Worm (Caenorhabditis elegans) whole organism, L1 larva: ENCODE data around the gene Y66C5A.2.

Experiments
- C16A3.4 ChIP-seq: fragments of 150-350 bp; optimal IDR thresholded peaks from 2 replicates; lab custom pipeline; 2014; ENCODE audit warnings: missing biosample characterization, missing genetic modification characterization
- aha-1 ChIP-seq: fragments of 150-350 bp; optimal IDR thresholded peaks from 2 replicates; lab custom pipeline; 2014; ENCODE audit warnings: missing biosample characterization, missing genetic modification characterization
- blmp-1 ChIP-seq: fragments of 150-350 bp; optimal IDR thresholded peaks from 2 replicates; lab custom pipeline; 2014; ENCODE audit warnings: missing biosample characterization, missing genetic modification characterization
- ceh-82 ChIP-seq, 3 experiments: fragments of 150-350 bp in 1 of 3; sonication (generic microtip) in 2 of 3; optimal IDR thresholded peaks; 2 replicates each; lab custom pipeline; 2014 to 2017; ENCODE audit warnings: missing biosample characterization in 3 of 3, missing genetic modification characterization in 3 of 3
- ceh-90 ChIP-seq: sonication (generic microtip); optimal IDR thresholded peaks from 2 replicates; lab custom pipeline; 2016; ENCODE audit warnings: missing genetic modification characterization, missing compliant biosample characterization
- ces-1 ChIP-seq: fragments of 150-350 bp; optimal IDR thresholded peaks from 2 replicates; lab custom pipeline; 2014; ENCODE audit warnings: missing biosample characterization, missing genetic modification reagents, missing genetic modification characterization
- dpl-1 ChIP-seq, 3 experiments: fragments of 150-350 bp in 2 of 3; sonication (generic microtip) in 1 of 3; optimal IDR thresholded peaks; 2 replicates each; lab custom pipeline; 2014 to 2017; ENCODE audit warnings: missing biosample characterization in 3 of 3, missing genetic modification characterization in 3 of 3, missing genetic modification reagents in 3 of 3
- dsc-1 ChIP-seq: sonication (generic microtip); optimal IDR thresholded peaks from 2 replicates; lab custom pipeline; 2016; ENCODE audit warnings: mild to moderate bottlenecking, missing genetic modification characterization, missing compliant biosample characterization
- efl-1 ChIP-seq, 4 experiments: fragments of 150-350 bp; optimal IDR thresholded peaks in 3 of 4; peaks in 1 of 4; 1 replicate in 1 of 4; 2 replicates in 3 of 4; lab custom pipeline; 2014; ENCODE audit warnings: missing biosample characterization in 2 of 4, missing genetic modification characterization in 2 of 4, missing genetic modification reagents in 2 of 4
- egl-27 ChIP-seq, 2 experiments: fragments of 150-350 bp in 1 of 2; sonication (generic microtip); optimal IDR thresholded peaks; 3 replicates each; lab custom pipeline; 2017 to 2018; ENCODE audit warnings: missing biosample characterization in 2 of 2, missing genetic modification characterization in 2 of 2, missing genetic modification reagents in 2 of 2
- elt-3 ChIP-seq, 6 experiments: fragments of 150-350 bp in 1 of 6; sonication (generic microtip); optimal IDR thresholded peaks; 2 replicates each; lab custom pipeline; 2017 to 2018; ENCODE audit warnings: missing biosample characterization in 6 of 6, missing genetic modification characterization in 6 of 6, inconsistent platforms in 1 of 6
- fos-1 ChIP-seq: fragments of 150-350 bp; optimal IDR thresholded peaks from 2 replicates; lab custom pipeline; 2014; ENCODE audit warnings: missing biosample characterization, missing genetic modification characterization
- grh-1 ChIP-seq: fragments of 200-800 bp; sonication (Bioruptor generic); IDR thresholded peaks from 2 replicates; pipeline ENCODE4 v1.3.6; 2022; ENCODE audit warnings: missing genetic modification reagents, missing genetic modification characterization, missing compliant biosample characterization
- irx-1 ChIP-seq: sonication (generic microtip); optimal IDR thresholded peaks from 2 replicates; lab custom pipeline; 2016; ENCODE audit warnings: missing genetic modification characterization, missing compliant biosample characterization
- jun-1 ChIP-seq: fragments of 150-350 bp; optimal IDR thresholded peaks from 2 replicates; lab custom pipeline; 2014; ENCODE audit warnings: missing biosample characterization, missing genetic modification reagents, missing genetic modification characterization
- lin-13 ChIP-seq: fragments of 150-350 bp; optimal IDR thresholded peaks from 2 replicates; lab custom pipeline; 2014; ENCODE audit warnings: missing biosample characterization, missing genetic modification reagents, missing genetic modification characterization
- lin-14 ChIP-seq: fragments of 200-800 bp; sonication (Bioruptor generic); optimal IDR thresholded peaks from 2 replicates; lab custom pipeline; 2018; ENCODE audit warnings: mild to moderate bottlenecking, missing genetic modification characterization, moderate library complexity, missing compliant biosample characterization
- lin-35 ChIP-seq, 2 experiments: fragments of 150-350 bp; optimal IDR thresholded peaks; 2 replicates each; lab custom pipeline; 2014; ENCODE audit warnings: missing biosample characterization in 2 of 2, missing genetic modification characterization in 2 of 2, missing genetic modification reagents in 2 of 2
- lin-39 ChIP-seq: fragments of 150-350 bp; optimal IDR thresholded peaks from 2 replicates; lab custom pipeline; 2014; ENCODE audit warnings: missing biosample characterization, missing genetic modification reagents, missing genetic modification characterization
- lir-3 ChIP-seq: sonication (generic microtip); optimal IDR thresholded peaks from 2 replicates; lab custom pipeline; 2016; ENCODE audit warnings: mild to moderate bottlenecking, missing genetic modification characterization, moderate library complexity, missing compliant biosample characterization; ENCODE audit not compliant: poor library complexity
- lsy-2 ChIP-seq, 2 experiments: fragments of 150-350 bp; optimal IDR thresholded peaks; 2 replicates each; lab custom pipeline; 2014; ENCODE audit warnings: missing biosample characterization in 2 of 2, missing genetic modification characterization in 2 of 2
- mep-1 ChIP-seq: fragments of 150-350 bp; optimal IDR thresholded peaks from 2 replicates; lab custom pipeline; 2014; ENCODE audit warnings: missing biosample characterization, missing genetic modification characterization
- nhr-19 ChIP-seq: fragments of 200-800 bp; sonication (Bioruptor generic); conservative IDR thresholded peaks from 2 replicates; pipeline ENCODE4 v1.3.6; 2022; ENCODE audit warnings: missing genetic modification characterization, missing compliant biosample characterization
- nhr-20 ChIP-seq: sonication (generic microtip); optimal IDR thresholded peaks from 2 replicates; lab custom pipeline; 2016; ENCODE audit warnings: mild to moderate bottlenecking, missing genetic modification characterization, missing compliant biosample characterization
- nhr-237 ChIP-seq: fragments of 150-350 bp; optimal IDR thresholded peaks from 2 replicates; lab custom pipeline; 2014; ENCODE audit warnings: missing biosample characterization, missing genetic modification characterization
- nhr-47 ChIP-seq: sonication (generic microtip); optimal IDR thresholded peaks from 2 replicates; lab custom pipeline; 2016; ENCODE audit warnings: mild to moderate bottlenecking, missing genetic modification characterization, moderate library complexity, missing compliant biosample characterization
- nhr-71 ChIP-seq: sonication (generic microtip); optimal IDR thresholded peaks from 2 replicates; lab custom pipeline; 2016; ENCODE audit warnings: mild to moderate bottlenecking, missing genetic modification characterization, moderate library complexity, missing compliant biosample characterization
- nhr-76 ChIP-seq: sonication (generic microtip); optimal IDR thresholded peaks from 2 replicates; lab custom pipeline; 2017; ENCODE audit warnings: missing biosample characterization, missing genetic modification characterization
- nhr-77 ChIP-seq: fragments of 150-350 bp; optimal IDR thresholded peaks from 2 replicates; lab custom pipeline; 2014; ENCODE audit warnings: missing biosample characterization, missing genetic modification characterization
- nhr-85 ChIP-seq: sonication (generic microtip); peaks from one replicate; lab custom pipeline; 2016; ENCODE audit warnings: missing genetic modification characterization, inconsistent platforms, missing compliant biosample characterization
- nhr-90 ChIP-seq: sonication (generic microtip); optimal IDR thresholded peaks from 2 replicates; lab custom pipeline; 2016; ENCODE audit warnings: mild to moderate bottlenecking, missing genetic modification characterization, missing compliant biosample characterization; ENCODE audit not compliant: poor library complexity
- pag-3 ChIP-seq: sonication (generic microtip); optimal IDR thresholded peaks from 2 replicates; lab custom pipeline; 2017; ENCODE audit warnings: missing genetic modification characterization, mild to moderate bottlenecking, missing compliant biosample characterization, antibody characterized with exemption, borderline replicate concordance; ENCODE audit not compliant: insufficient read depth
- pqm-1 ChIP-seq: sonication (generic microtip); optimal IDR thresholded peaks from 3 replicates; lab custom pipeline; 2017; ENCODE audit warnings: missing biosample characterization, missing genetic modification characterization
- rnt-1 ChIP-seq: sonication (generic microtip); optimal IDR thresholded peaks from 2 replicates; lab custom pipeline; 2016; ENCODE audit warnings: mild to moderate bottlenecking, missing genetic modification characterization, moderate library complexity, missing compliant biosample characterization
- skn-1 ChIP-seq: fragments of 150-350 bp; optimal IDR thresholded peaks from 2 replicates; lab custom pipeline; 2014; ENCODE audit warnings: missing biosample characterization, missing genetic modification characterization
- snu-23 ChIP-seq: sonication (generic microtip); optimal IDR thresholded peaks from 2 replicates; lab custom pipeline; 2016; ENCODE audit warnings: missing genetic modification characterization, missing compliant biosample characterization
- swsn-7 ChIP-seq: sonication (generic microtip); optimal IDR thresholded peaks from 2 replicates; lab custom pipeline; 2016; ENCODE audit warnings: missing genetic modification characterization, missing compliant biosample characterization
- tbx-2 ChIP-seq: sonication (generic microtip); optimal IDR thresholded peaks from 2 replicates; lab custom pipeline; 2016; ENCODE audit warnings: missing genetic modification characterization, missing compliant biosample characterization
- unc-130 ChIP-seq: fragments of 150-350 bp; optimal IDR thresholded peaks from 2 replicates; lab custom pipeline; 2017; ENCODE audit warnings: missing biosample characterization, missing genetic modification characterization, inconsistent platforms
- unc-98 ChIP-seq: fragments of 200-800 bp; sonication (Bioruptor generic); IDR thresholded peaks from 2 replicates; pipeline ENCODE4 v1.3.6; 2022; ENCODE audit warnings: missing genetic modification characterization, missing compliant biosample characterization

Gene Y66C5A.2

ce11 chrX:14508823-14509259, 48.3 kb downstream of the Y66C5A.2 start:
- TF ChIP-seq lsy-2 (tag; optimal IDR thresholded peaks at IDR 0.05; lab: Kevin White, UChicago) = peak; percentile 48 to 54
- TF ChIP-seq nhr-77 = peak; percentile 13
- TF ChIP-seq unc-98 (GFP tag; lab: Robert Waterston, UW) = no peak
- peak; percentile 1 for TF ChIP-seq lir-3
- peak in 1 of 2 experiments; percentile 5 for TF ChIP-seq efl-1 (optimal IDR thresholded peaks at IDR 0.05; lab: Kevin White, UChicago)
- TF ChIP-seq efl-1 (GFP tag; optimal IDR thresholded peaks at IDR 0.05 in 1 of 2; lab: Kevin White, UChicago) = peak in 1 of 2 experiments; percentile 36
- TF ChIP-seq fos-1 = no peak
- peak; percentile 58 for TF ChIP-seq pag-3 (tag; lab: Kevin White, UChicago)
- TF ChIP-seq irx-1 = peak; percentile 48
- TF ChIP-seq nhr-71 (tag; lab: Kevin White, UChicago) = peak; percentile 85
- peak; percentile 84 for TF ChIP-seq rnt-1
- peak in 1 of 3 experiments; percentile 8 for TF ChIP-seq dpl-1 (GFP tag; optimal IDR thresholded peaks at IDR 0.05; lab: Kevin White, UChicago)
- peak; percentile 12 for TF ChIP-seq swsn-7 (tag; lab: Kevin White, UChicago)
- peak; percentile 15 for TF ChIP-seq lin-13 (GFP tag; lab: Kevin White, UChicago)
- TF ChIP-seq unc-130 (tag; lab: Kevin White, UChicago) = peak; percentile 33
- peak; percentile 85 for TF ChIP-seq blmp-1 (tag; lab: Kevin White, UChicago)
- TF ChIP-seq ces-1 = no peak
- TF ChIP-seq dsc-1 (tag; lab: Kevin White, UChicago) = no peak
- peak; percentile 98 for TF ChIP-seq nhr-85 (tag; lab: Kevin White, UChicago)
- TF ChIP-seq elt-3 (tag; optimal IDR thresholded peaks at IDR 0.05; lab: Kevin White, UChicago) = peak in 5 of 6 experiments; percentile 61 to 85 (median 73)
- peak; percentile 65 for TF ChIP-seq snu-23
- TF ChIP-seq nhr-76 (tag; lab: Kevin White, UChicago) = no peak
- TF ChIP-seq aha-1 = no peak
- peak; percentile 58 for TF ChIP-seq tbx-2
- TF ChIP-seq nhr-19 (GFP tag; lab: Robert Waterston, UW) = peak; percentile 61
- no peak for TF ChIP-seq nhr-237 (tag; lab: Kevin White, UChicago)
- TF ChIP-seq nhr-90 (tag; lab: Kevin White, UChicago) = peak; percentile 35
- TF ChIP-seq egl-27 (tag; optimal IDR thresholded peaks at IDR 0.05; lab: Kevin White, UChicago) = peak in 1 of 2 experiments; percentile 70
- TF ChIP-seq nhr-20 = peak; percentile 69
- TF ChIP-seq mep-1 (tag; lab: Kevin White, UChicago) = peak; percentile 85
- peak; percentile 77 for TF ChIP-seq lin-39 (tag; lab: Kevin White, UChicago)
- peak; percentile 19 for TF ChIP-seq C16A3.4
- TF ChIP-seq lin-35 (GFP tag; optimal IDR thresholded peaks at IDR 0.05; lab: Kevin White, UChicago) = peak in 1 of 2 experiments; percentile 36
- peak; percentile 36 for TF ChIP-seq nhr-47 (tag; lab: Kevin White, UChicago)
- no peak for TF ChIP-seq ceh-90 (tag; lab: Kevin White, UChicago)
- TF ChIP-seq lin-14 (GFP tag; lab: Kevin White, UChicago) = peak; percentile 94
- TF ChIP-seq ceh-82 (tag; optimal IDR thresholded peaks at IDR 0.05; lab: Kevin White, UChicago) = peak in 2 of 3 experiments; percentile 10 to 21
- TF ChIP-seq grh-1 (GFP tag; lab: Robert Waterston, UW) = peak; percentile 56; the same call in 1 of the 2 replicates
- TF ChIP-seq pqm-1 (tag; lab: Kevin White, UChicago) = no peak
- TF ChIP-seq, all 84 proteins: peak for 29

DNA sequence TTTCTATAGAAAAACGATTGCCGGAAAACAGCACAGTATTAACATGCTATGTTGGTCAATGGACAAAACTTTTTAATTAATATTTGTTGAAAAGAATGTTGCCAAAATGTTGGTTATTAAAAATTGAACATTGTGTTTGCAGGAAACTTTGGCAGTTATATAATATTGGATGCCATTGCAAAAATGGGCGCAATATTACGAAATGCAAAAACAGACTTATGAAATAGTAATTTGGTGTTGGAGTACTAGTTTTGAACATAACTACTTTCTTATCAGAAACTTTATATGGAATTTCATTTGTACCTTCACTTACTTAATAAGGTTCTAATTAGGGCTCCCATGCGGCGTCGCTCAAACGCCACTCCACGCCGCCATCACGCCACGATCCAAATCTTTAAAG, 49.8 kb downstream of the Y66C5A.2 start:
- peak; percentile 47 for TF ChIP-seq skn-1
- TF ChIP-seq jun-1 (tag; lab: Kevin White, UChicago) = no peak
- peak in 1 of 2 experiments; percentile 1 for TF ChIP-seq lsy-2 (tag; optimal IDR thresholded peaks at IDR 0.05; lab: Kevin White, UChicago)
- TF ChIP-seq, all 84 proteins: peak for 2
